Worm (Caenorhabditis elegans) whole organism, mixed stage, embryonic: ENCODE data around the gene clp-1.

ENCODE experiments used
- blmp-1 ChIP-seq: fragments of 150-350 bp; optimal IDR thresholded peaks from 2 replicates; lab custom pipeline; 2014; ENCODE audit warnings: missing biosample characterization, missing genetic modification characterization
- ceh-43 ChIP-seq: fragments of 200-800 bp; sonication (Bioruptor generic); optimal IDR thresholded peaks from 2 replicates; lab custom pipeline; 2018; ENCODE audit warnings: mild to moderate bottlenecking, missing genetic modification characterization, moderate library complexity, missing compliant biosample characterization
- ces-1 ChIP-seq: fragments of 150-350 bp; optimal IDR thresholded peaks from 2 replicates; lab custom pipeline; 2014; ENCODE audit warnings: missing biosample characterization, missing genetic modification reagents, missing genetic modification characterization
- mep-1 ChIP-seq: fragments of 150-350 bp; optimal IDR thresholded peaks from 2 replicates; lab custom pipeline; 2017; ENCODE audit warnings: missing biosample characterization, missing genetic modification reagents, missing genetic modification characterization, inconsistent platforms
- nhr-237 ChIP-seq: fragments of 150-350 bp; optimal IDR thresholded peaks from 2 replicates; lab custom pipeline; 2014; ENCODE audit warnings: missing biosample characterization, missing genetic modification characterization
- nhr-76 ChIP-seq: sonication (generic microtip); optimal IDR thresholded peaks from 2 replicates; lab custom pipeline; 2017; ENCODE audit warnings: missing biosample characterization, missing genetic modification characterization
- snpc-4 ChIP-seq: fragments of 150-350 bp; optimal IDR thresholded peaks from 2 replicates; lab custom pipeline; 2014; ENCODE audit warnings: missing biosample characterization, missing genetic modification characterization
- unc-62 ChIP-seq: fragments of 150-350 bp; optimal IDR thresholded peaks from 2 replicates; lab custom pipeline; 2014; ENCODE audit warnings: missing biosample characterization, missing genetic modification reagents, missing genetic modification characterization
- ztf-11 ChIP-seq: fragments of 150-350 bp; optimal IDR thresholded peaks from 2 replicates; lab custom pipeline; 2014; ENCODE audit warnings: missing biosample characterization, missing genetic modification characterization

DNA sequence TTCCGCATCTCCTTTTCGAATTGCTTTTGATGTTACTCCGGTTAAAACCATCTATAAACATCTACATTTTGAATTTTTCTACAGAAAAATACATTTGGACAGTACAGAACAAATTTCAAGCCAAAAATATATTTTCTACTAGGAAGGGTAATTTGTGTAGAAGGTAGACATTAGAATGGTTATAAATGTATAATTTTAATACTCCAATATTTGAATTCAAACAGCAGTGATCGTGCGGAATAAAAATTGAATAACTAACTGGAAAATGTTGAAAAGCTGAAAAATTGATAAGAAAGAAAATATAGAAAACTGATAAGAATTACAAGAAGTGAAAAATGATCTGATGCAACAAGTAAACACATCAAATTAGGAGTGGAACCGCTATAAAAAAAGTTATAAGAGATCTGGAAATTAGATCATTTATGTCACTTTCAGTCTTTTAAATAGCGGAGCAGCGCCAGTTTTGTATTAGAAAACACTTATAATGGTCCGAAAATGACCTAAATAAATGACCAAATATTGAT, 32.7 kb upstream of the clp-1 start, which contains the start of gene gsto-1:
- TF ChIP-seq snpc-4 (tag; lab: Kevin White, UChicago) (no peak), blmp-1 (tag; lab: Kevin White, UChicago) (no peak), unc-62 (no peak), ces-1 (no peak), nhr-237 (tag; lab: Kevin White, UChicago) (no peak), mep-1 (tag; lab: Kevin White, UChicago) (no peak), ztf-11 (no peak), ceh-43 (GFP tag; lab: Kevin White, UChicago) (no peak), nhr-76 (tag; lab: Kevin White, UChicago) (no peak)
